Worm (Caenorhabditis elegans): Measurements from ENCODE around the gene K08E4.7.

The K08E4.7 gene

ce11 chrIV:12075497-12075896 lies at the start of gene K08E4.7:
TSS of gene K08E4.7 (plus strand) at chrIV:12075797.
- TF ChIP-seq F13C5.2 (tag; optimal IDR thresholded peaks at IDR 0.05) (no peak), tbx-11 (GFP tag; IDR thresholded peaks at IDR 0.05) (no peak), pes-1 (GFP tag; IDR thresholded peaks at IDR 0.05) (no peak), hmbx-1 (tag; optimal IDR thresholded peaks at IDR 0.05) (no peak), scrt-1 (GFP tag; IDR thresholded peaks at IDR 0.05) (no peak), ceh-13 (GFP tag; optimal IDR thresholded peaks at IDR 0.05) (no peak), tbx-37 (GFP tag; conservative IDR thresholded peaks at IDR 0.05) (no peak), B0310.2 (tag; optimal IDR thresholded peaks at IDR 0.05) (no peak), aly-1 (tag; optimal IDR thresholded peaks at IDR 0.05) (no peak), hmg-4 (GFP tag; optimal IDR thresholded peaks at IDR 0.05) (no peak), ceh-36 (tag; optimal IDR thresholded peaks at IDR 0.05) (no peak), hnd-1 (tag; optimal IDR thresholded peaks at IDR 0.05) (no peak), ama-1 (optimal IDR thresholded peaks at IDR 0.05) (no peak)

ce11 chrIV:12029074-12029473 lies 46.5 kb upstream of the K08E4.7 start, which contains the start of gene tgn-38:
TSS of gene tgn-38 (minus strand) at chrIV:12029174.
- TF ChIP-seq scrt-1 (GFP tag; IDR thresholded peaks at IDR 0.05) (no peak), B0310.2 (tag; optimal IDR thresholded peaks at IDR 0.05) (no peak), hmg-4 (GFP tag; optimal IDR thresholded peaks at IDR 0.05) (no peak), aly-1 (tag; optimal IDR thresholded peaks at IDR 0.05) (no peak), F13C5.2 (tag; optimal IDR thresholded peaks at IDR 0.05) (no peak), sea-1 (GFP tag; conservative IDR thresholded peaks at IDR 0.05) (no peak), hmbx-1 (tag; optimal IDR thresholded peaks at IDR 0.05) (no peak), flt-1 (GFP tag; IDR thresholded peaks at IDR 0.05) (no peak), ama-1 (optimal IDR thresholded peaks at IDR 0.05) (no peak), ets-7 (tag; optimal IDR thresholded peaks at IDR 0.05) (no peak), ceh-36 (tag; optimal IDR thresholded peaks at IDR 0.05) (no peak), tbx-11 (GFP tag; IDR thresholded peaks at IDR 0.05) (no peak), hnd-1 (tag; optimal IDR thresholded peaks at IDR 0.05) (no peak), tra-4 (tag; optimal IDR thresholded peaks at IDR 0.05) (no peak), ceh-13 (GFP tag; optimal IDR thresholded peaks at IDR 0.05) (no peak), tbx-37 (GFP tag; conservative IDR thresholded peaks at IDR 0.05) (no peak), pes-1 (GFP tag; IDR thresholded peaks at IDR 0.05) (no peak)

ce11 chrIV:12029722-12030182 lies 45.8 kb upstream of the K08E4.7 start, which contains the start of gene T12G3.11:
TSS of gene T12G3.11 (minus strand) at chrIV:12029772.
- TF ChIP-seq tbx-37 (GFP tag; conservative IDR thresholded peaks at IDR 0.05) = no peak
- no peak for TF ChIP-seq hmbx-1 (tag; optimal IDR thresholded peaks at IDR 0.05)

ce11 chrIV:12031003-12031402 lies 44.6 kb upstream of the K08E4.7 start, which contains the start of the genes T12G3.6 and mrpl-51:
TSS of gene T12G3.6 (minus strand) at chrIV:12031271.
TSS of gene mrpl-51 (plus strand) at chrIV:12031324.
- TF ChIP-seq hmg-4 (GFP tag; optimal IDR thresholded peaks at IDR 0.05) (no peak), ceh-13 (GFP tag; optimal IDR thresholded peaks at IDR 0.05) (no peak)

- TF ChIP-seq F13C5.2 (tag; optimal IDR thresholded peaks at IDR 0.05) (peak; percentile 67), ceh-36 (tag; optimal IDR thresholded peaks at IDR 0.05) (no peak), tra-4 (tag; optimal IDR thresholded peaks at IDR 0.05) (no peak), ets-7 (tag; optimal IDR thresholded peaks at IDR 0.05) (no peak), ceh-13 (GFP tag; optimal IDR thresholded peaks at IDR 0.05) (no peak), B0310.2 (tag; optimal IDR thresholded peaks at IDR 0.05) (no peak), pes-1 (GFP tag; IDR thresholded peaks at IDR 0.05) (no peak), sea-1 (GFP tag; conservative IDR thresholded peaks at IDR 0.05) (no peak), ama-1 (optimal IDR thresholded peaks at IDR 0.05) (no peak), scrt-1 (GFP tag; IDR thresholded peaks at IDR 0.05) (no peak), flt-1 (GFP tag; IDR thresholded peaks at IDR 0.05) (no peak; the same call in 1 of the 2 replicates), hmg-4 (GFP tag; optimal IDR thresholded peaks at IDR 0.05) (peak; percentile 78)
Measured at ce11 chrIV:12032383-12032782, 43.2 kb upstream of the K08E4.7 start.

ce11 chrIV:12033985-12034384 lies 41.6 kb upstream of the K08E4.7 start, which contains the start of gene sqst-1:
TSS of gene sqst-1 (plus strand) at chrIV:12034282.
- TF ChIP-seq B0310.2 (tag; optimal IDR thresholded peaks at IDR 0.05) (no peak), hmbx-1 (tag; optimal IDR thresholded peaks at IDR 0.05) (no peak), flt-1 (GFP tag; IDR thresholded peaks at IDR 0.05) (no peak), tra-4 (tag; optimal IDR thresholded peaks at IDR 0.05) (no peak), hnd-1 (tag; optimal IDR thresholded peaks at IDR 0.05) (no peak), ets-7 (tag; optimal IDR thresholded peaks at IDR 0.05) (no peak), scrt-1 (GFP tag; IDR thresholded peaks at IDR 0.05) (no peak), pes-1 (GFP tag; IDR thresholded peaks at IDR 0.05) (no peak), aly-1 (tag; optimal IDR thresholded peaks at IDR 0.05) (no peak), ceh-13 (GFP tag; optimal IDR thresholded peaks at IDR 0.05) (no peak)

- TF ChIP-seq ets-7 (tag; optimal IDR thresholded peaks at IDR 0.05) = no peak
Measured at ce11 chrIV:12034776-12035175, 40.8 kb upstream of the K08E4.7 start.

ce11 chrIV:12035422-12035821 lies 40.2 kb upstream of the K08E4.7 start:
- no peak for TF ChIP-seq ets-7 (tag; optimal IDR thresholded peaks at IDR 0.05)
- no peak for TF ChIP-seq pes-1 (GFP tag; IDR thresholded peaks at IDR 0.05)
- no peak for TF ChIP-seq sea-1 (GFP tag; conservative IDR thresholded peaks at IDR 0.05)
- no peak for TF ChIP-seq hmg-4 (GFP tag; optimal IDR thresholded peaks at IDR 0.05)
- TF ChIP-seq ceh-13 (GFP tag; optimal IDR thresholded peaks at IDR 0.05) = no peak
- no peak for TF ChIP-seq ceh-36 (tag; optimal IDR thresholded peaks at IDR 0.05)
- TF ChIP-seq tbx-37 (GFP tag; conservative IDR thresholded peaks at IDR 0.05) = no peak

ce11 chrIV:12036924-12037323 lies 38.7 kb upstream of the K08E4.7 start:
- TF ChIP-seq ceh-36 (tag; optimal IDR thresholded peaks at IDR 0.05) = no peak
- TF ChIP-seq F13C5.2 (tag; optimal IDR thresholded peaks at IDR 0.05) = no peak
- TF ChIP-seq ama-1 (optimal IDR thresholded peaks at IDR 0.05) = no peak
- no peak for TF ChIP-seq scrt-1 (GFP tag; IDR thresholded peaks at IDR 0.05)
- TF ChIP-seq aly-1 (tag; optimal IDR thresholded peaks at IDR 0.05) = no peak
- TF ChIP-seq sea-1 (GFP tag; conservative IDR thresholded peaks at IDR 0.05) = no peak
- TF ChIP-seq flt-1 (GFP tag; IDR thresholded peaks at IDR 0.05) = no peak
- no peak for TF ChIP-seq ceh-13 (GFP tag; optimal IDR thresholded peaks at IDR 0.05)
- TF ChIP-seq ets-7 (tag; optimal IDR thresholded peaks at IDR 0.05) = no peak
- TF ChIP-seq tra-4 (tag; optimal IDR thresholded peaks at IDR 0.05) = no peak
